Worm (Caenorhabditis elegans): Measurements from ENCODE around the gene W03B1.3.

Gene W03B1.3

ce11 chrIV:4326445-4326844 is 9.6 kb downstream of the W03B1.3 start, which contains the start of gene trpl-2:
Gene trpl-2 (plus strand): TSS chrIV:4326654.
- TF ChIP-seq ref-1 (GFP tag; conservative IDR thresholded peaks at IDR 0.05) (no peak), tab-1 (GFP tag; IDR thresholded peaks at IDR 0.05) (no peak), klf-2 (GFP tag; conservative IDR thresholded peaks at IDR 0.05) (no peak), T22C8.4 (GFP tag; IDR thresholded peaks at IDR 0.05) (no peak), med-1 (GFP tag; optimal IDR thresholded peaks at IDR 0.05; ENCODE audit: insufficient read depth) (no peak), cog-1 (tag; optimal IDR thresholded peaks at IDR 0.05) (no peak), ztf-29 (GFP tag; IDR thresholded peaks at IDR 0.05) (no peak), flt-1 (GFP tag; IDR thresholded peaks at IDR 0.05) (no peak), ztf-23 (GFP tag; IDR thresholded peaks at IDR 0.05) (no peak)

ce11 chrIV:4319473-4319872 is 16.6 kb downstream of the W03B1.3 start:
- no peak for TF ChIP-seq med-1 (GFP tag; optimal IDR thresholded peaks at IDR 0.05; ENCODE audit: insufficient read depth)
- TF ChIP-seq T22C8.4 (GFP tag; IDR thresholded peaks at IDR 0.05), result peak; percentile 93

ce11 chrIV:4318056-4318455 is 18.0 kb downstream of the W03B1.3 start:
- no peak for TF ChIP-seq ref-1 (GFP tag; conservative IDR thresholded peaks at IDR 0.05)
- no peak for TF ChIP-seq cog-1 (tag; optimal IDR thresholded peaks at IDR 0.05)
- no peak for TF ChIP-seq ztf-29 (GFP tag; IDR thresholded peaks at IDR 0.05)
- no peak; the same call in 1 of the 2 replicates for TF ChIP-seq T22C8.4 (GFP tag; IDR thresholded peaks at IDR 0.05)
- no peak for TF ChIP-seq ztf-23 (GFP tag; IDR thresholded peaks at IDR 0.05)
- TF ChIP-seq tab-1 (GFP tag; IDR thresholded peaks at IDR 0.05), result no peak
- TF ChIP-seq klf-2 (GFP tag; conservative IDR thresholded peaks at IDR 0.05), result no peak
- TF ChIP-seq med-1 (GFP tag; optimal IDR thresholded peaks at IDR 0.05; ENCODE audit: insufficient read depth), result no peak
- TF ChIP-seq flt-1 (GFP tag; IDR thresholded peaks at IDR 0.05), result no peak

ce11 chrIV:4317638-4318037 is 18.4 kb downstream of the W03B1.3 start:
- TF ChIP-seq T22C8.4 (GFP tag; IDR thresholded peaks at IDR 0.05), result peak; percentile 79
- TF ChIP-seq ref-1 (GFP tag; conservative IDR thresholded peaks at IDR 0.05), result no peak
- no peak for TF ChIP-seq klf-2 (GFP tag; conservative IDR thresholded peaks at IDR 0.05)

ce11 chrIV:4316813-4317408 is 19.1 kb downstream of the W03B1.3 start, which contains the start of gene Y24D9B.1:
Gene Y24D9B.1 (plus strand): TSS chrIV:4317358.
- TF ChIP-seq flt-1 (GFP tag; IDR thresholded peaks at IDR 0.05) (no peak), ztf-23 (GFP tag; IDR thresholded peaks at IDR 0.05) (no peak), med-1 (GFP tag; optimal IDR thresholded peaks at IDR 0.05; ENCODE audit: insufficient read depth) (no peak), ref-1 (GFP tag; conservative IDR thresholded peaks at IDR 0.05) (no peak), tab-1 (GFP tag; IDR thresholded peaks at IDR 0.05) (no peak), ztf-29 (GFP tag; IDR thresholded peaks at IDR 0.05) (no peak), T22C8.4 (GFP tag; IDR thresholded peaks at IDR 0.05) (no peak), klf-2 (GFP tag; conservative IDR thresholded peaks at IDR 0.05) (no peak), cog-1 (tag; optimal IDR thresholded peaks at IDR 0.05) (no peak)

- no peak for TF ChIP-seq ref-1 (GFP tag; conservative IDR thresholded peaks at IDR 0.05)
- TF ChIP-seq T22C8.4 (GFP tag; IDR thresholded peaks at IDR 0.05), result no peak
Measured at ce11 chrIV:4307227-4307946, 28.7 kb downstream of the W03B1.3 start, which contains the start of gene set-9. Gene set-9 (plus strand): TSS chrIV:4307896.

ce11 chrIV:4306317-4306716 is 29.7 kb downstream of the W03B1.3 start:
- TF ChIP-seq ztf-23 (GFP tag; IDR thresholded peaks at IDR 0.05) (no peak), flt-1 (GFP tag; IDR thresholded peaks at IDR 0.05) (no peak), klf-2 (GFP tag; conservative IDR thresholded peaks at IDR 0.05) (no peak), T22C8.4 (GFP tag; IDR thresholded peaks at IDR 0.05) (no peak), tab-1 (GFP tag; IDR thresholded peaks at IDR 0.05) (no peak), cog-1 (tag; optimal IDR thresholded peaks at IDR 0.05) (no peak), ztf-29 (GFP tag; IDR thresholded peaks at IDR 0.05) (no peak), ref-1 (GFP tag; conservative IDR thresholded peaks at IDR 0.05) (no peak), med-1 (GFP tag; optimal IDR thresholded peaks at IDR 0.05; ENCODE audit: insufficient read depth) (no peak)

- TF ChIP-seq tab-1 (GFP tag; IDR thresholded peaks at IDR 0.05) (peak; percentile 41; the same call in 1 of the 2 replicates), T22C8.4 (GFP tag; IDR thresholded peaks at IDR 0.05) (no peak)
Measured at ce11 chrIV:4301202-4301601, 34.8 kb downstream of the W03B1.3 start, which contains the start of gene lgc-22. Gene lgc-22 (plus strand): TSS chrIV:4301306.

ce11 chrIV:4299994-4300393 is 36.0 kb downstream of the W03B1.3 start:
- no peak for TF ChIP-seq cog-1 (tag; optimal IDR thresholded peaks at IDR 0.05)
- no peak for TF ChIP-seq tab-1 (GFP tag; IDR thresholded peaks at IDR 0.05)
- TF ChIP-seq med-1 (GFP tag; optimal IDR thresholded peaks at IDR 0.05; ENCODE audit: insufficient read depth), result no peak
- TF ChIP-seq T22C8.4 (GFP tag; IDR thresholded peaks at IDR 0.05), result no peak
- no peak for TF ChIP-seq ref-1 (GFP tag; conservative IDR thresholded peaks at IDR 0.05)
- TF ChIP-seq klf-2 (GFP tag; conservative IDR thresholded peaks at IDR 0.05), result no peak

- TF ChIP-seq cog-1 (tag; optimal IDR thresholded peaks at IDR 0.05) (no peak), med-1 (GFP tag; optimal IDR thresholded peaks at IDR 0.05; ENCODE audit: insufficient read depth) (no peak), ztf-23 (GFP tag; IDR thresholded peaks at IDR 0.05) (no peak), ref-1 (GFP tag; conservative IDR thresholded peaks at IDR 0.05) (no peak), tab-1 (GFP tag; IDR thresholded peaks at IDR 0.05) (no peak), T22C8.4 (GFP tag; IDR thresholded peaks at IDR 0.05) (no peak), klf-2 (GFP tag; conservative IDR thresholded peaks at IDR 0.05) (no peak), flt-1 (GFP tag; IDR thresholded peaks at IDR 0.05) (no peak), ztf-29 (GFP tag; IDR thresholded peaks at IDR 0.05) (no peak)
Measured at ce11 chrIV:4298983-4299382, 37.1 kb downstream of the W03B1.3 start, which contains the start of gene F15E6.9. Gene F15E6.9 (minus strand): TSS chrIV:4299083.

Measured in whole organism, midembryonic.